Worm (Caenorhabditis elegans) whole organism, early embryonic: ENCODE measurements around the gene inx-18.

Experiments used
- B0310.2 ChIP-seq: sonication (generic microtip); optimal IDR thresholded peaks from 2 replicates; lab custom pipeline; 2016; ENCODE audit warnings: mild to moderate bottlenecking, missing genetic modification characterization, missing compliant biosample characterization
- F13C5.2 ChIP-seq: sonication (generic microtip); optimal IDR thresholded peaks from 2 replicates; lab custom pipeline; 2017; ENCODE audit warnings: mild to moderate bottlenecking, missing genetic modification characterization, inconsistent platforms, missing compliant biosample characterization
- aly-1 ChIP-seq: sonication (generic microtip); optimal IDR thresholded peaks from 2 replicates; lab custom pipeline; 2016; ENCODE audit warnings: missing genetic modification characterization, missing compliant biosample characterization
- ama-1 ChIP-seq: fragments of 150-350 bp; optimal IDR thresholded peaks from 2 replicates; lab custom pipeline; 2014
- ceh-13 ChIP-seq: fragments of 200-800 bp; sonication (Bioruptor generic); optimal IDR thresholded peaks from 2 replicates; lab custom pipeline; 2018; ENCODE audit warnings: mild to moderate bottlenecking, missing genetic modification characterization, missing compliant biosample characterization
- ceh-36 ChIP-seq: sonication (generic microtip); optimal IDR thresholded peaks from 2 replicates; lab custom pipeline; 2016; ENCODE audit warnings: missing genetic modification characterization, inconsistent platforms, missing compliant biosample characterization
- ets-7 ChIP-seq: sonication (generic microtip); optimal IDR thresholded peaks from 2 replicates; lab custom pipeline; 2016; ENCODE audit warnings: missing genotype, missing genetic modification characterization, missing compliant biosample characterization
- flt-1 ChIP-seq: fragments of 200-800 bp; sonication (Bioruptor generic); IDR thresholded peaks from 2 replicates; pipeline ENCODE4 v1.3.6; 2022; ENCODE audit warnings: missing genetic modification characterization, missing compliant biosample characterization
- hmbx-1 ChIP-seq: sonication (generic microtip); optimal IDR thresholded peaks from 2 replicates; lab custom pipeline; 2016; ENCODE audit warnings: mild to moderate bottlenecking, missing genetic modification characterization, missing compliant biosample characterization
- hmg-4 ChIP-seq: fragments of 200-800 bp; sonication (Bioruptor generic); optimal IDR thresholded peaks from 2 replicates; lab custom pipeline; 2018; ENCODE audit warnings: mild to moderate bottlenecking, missing genetic modification characterization, missing compliant biosample characterization
- hnd-1 ChIP-seq: sonication (generic microtip); optimal IDR thresholded peaks from 2 replicates; lab custom pipeline; 2016; ENCODE audit warnings: missing genetic modification characterization, missing compliant biosample characterization
- pes-1 ChIP-seq: fragments of 200-800 bp; sonication (Bioruptor generic); IDR thresholded peaks from 2 replicates; pipeline ENCODE4 v1.3.6; 2022; ENCODE audit warnings: missing genetic modification reagents, missing genetic modification characterization, missing compliant biosample characterization
- scrt-1 ChIP-seq: fragments of 200-800 bp; sonication (Bioruptor generic); IDR thresholded peaks from 2 replicates; pipeline ENCODE4 v1.3.6; 2022; ENCODE audit warnings: missing genetic modification characterization, missing compliant biosample characterization
- sea-1 ChIP-seq: fragments of 200-800 bp; sonication (Bioruptor generic); conservative IDR thresholded peaks from 2 replicates; pipeline ENCODE4 v1.3.6; 2022; ENCODE audit warnings: missing genetic modification characterization, missing compliant biosample characterization
- tbx-11 ChIP-seq: fragments of 200-800 bp; sonication (Bioruptor generic); IDR thresholded peaks from 2 replicates; pipeline ENCODE4 v1.3.6; 2022; ENCODE audit warnings: missing genetic modification characterization, missing compliant biosample characterization
- tbx-37 ChIP-seq: fragments of 200-800 bp; sonication (Bioruptor generic); conservative IDR thresholded peaks from 2 replicates; pipeline ENCODE4 v1.3.6; 2022; ENCODE audit warnings: missing genetic modification reagents, missing genetic modification characterization, missing compliant biosample characterization
- tra-4 ChIP-seq: sonication (generic microtip); optimal IDR thresholded peaks from 2 replicates; lab custom pipeline; 2017; ENCODE audit warnings: missing genetic modification characterization, missing compliant biosample characterization

The inx-18 gene

DNA sequence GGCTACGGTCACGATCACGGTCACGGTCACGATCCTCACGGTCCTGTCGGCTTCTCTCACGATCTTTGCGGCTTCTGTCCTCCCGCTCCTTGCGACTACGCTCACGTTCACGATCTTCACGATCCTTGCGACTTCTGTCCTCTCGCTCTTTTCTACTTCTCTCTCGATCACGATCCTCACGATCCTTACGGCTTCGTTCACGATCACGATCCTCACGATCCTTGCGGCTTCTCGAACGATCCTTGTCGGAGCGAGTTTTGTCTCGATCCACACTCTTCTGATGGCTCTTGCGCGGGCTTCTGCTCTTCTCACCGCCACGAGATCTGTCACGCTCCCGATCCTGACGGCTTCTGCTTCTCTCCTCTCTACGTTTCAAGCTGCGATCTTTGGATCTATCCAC lies 25.6 kb upstream of the inx-18 start:
- TF ChIP-seq hmbx-1 (tag; lab: Kevin White, UChicago) (no peak), ets-7 (tag; lab: Kevin White, UChicago) (no peak), pes-1 (GFP tag; lab: Robert Waterston, UW) (no peak), F13C5.2 (tag; lab: Kevin White, UChicago) (no peak), flt-1 (GFP tag; lab: Robert Waterston, UW) (no peak), hnd-1 (tag; lab: Kevin White, UChicago) (no peak), ceh-36 (no peak), aly-1 (tag; lab: Kevin White, UChicago) (no peak), B0310.2 (tag; lab: Kevin White, UChicago) (no peak), ceh-13 (GFP tag; lab: Kevin White, UChicago) (no peak)

DNA sequence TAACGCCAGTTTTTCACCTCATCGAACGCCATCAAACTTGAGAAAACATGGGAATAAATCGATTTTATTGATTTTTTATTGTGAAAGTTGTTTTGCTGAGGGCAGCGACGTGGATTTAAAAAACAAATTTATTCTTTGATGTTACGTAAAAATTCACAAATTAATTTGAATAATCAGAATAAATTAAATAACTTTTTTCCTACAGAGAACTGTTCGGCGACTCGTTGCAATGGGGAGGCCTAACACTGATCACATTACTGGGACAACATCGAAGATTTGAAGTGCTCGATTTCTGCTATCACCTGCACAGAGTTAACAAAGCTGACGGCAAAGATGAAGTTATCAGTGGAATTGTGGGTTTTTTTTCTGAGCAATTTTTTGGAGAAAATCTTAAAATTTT lies 24.0 kb upstream of the inx-18 start, which contains the start of gene F56A11.6:
TSS of gene F56A11.6 (minus strand) at position 101 of the 400 bp plus-strand sequence.
- no peak for TF ChIP-seq tra-4 (tag; lab: Kevin White, UChicago)

DNA sequence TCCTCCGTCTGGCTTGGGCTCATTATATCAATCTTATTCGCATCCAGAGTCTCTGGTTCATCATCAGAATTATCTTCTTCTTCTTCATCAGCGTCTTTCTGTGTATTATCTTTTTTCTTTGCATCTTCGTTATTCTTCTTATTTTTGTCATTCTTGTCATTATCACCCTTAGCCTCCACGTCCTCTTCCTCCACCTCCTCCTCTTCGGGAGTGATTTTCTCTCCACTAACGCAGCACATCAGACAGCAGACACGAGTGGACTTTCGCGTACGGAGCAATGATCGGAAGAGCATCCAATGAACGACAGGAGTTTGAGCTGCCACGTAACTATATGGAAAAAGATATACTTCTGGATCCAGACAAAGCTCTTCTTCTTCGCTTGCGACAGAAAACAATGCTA lies 22.1 kb upstream of the inx-18 start:
- no peak for TF ChIP-seq scrt-1 (GFP tag; lab: Robert Waterston, UW)
- TF ChIP-seq ceh-36: no peak
- no peak for TF ChIP-seq ets-7 (tag; lab: Kevin White, UChicago)
- no peak for TF ChIP-seq tbx-37 (GFP tag; lab: Robert Waterston, UW)
- TF ChIP-seq sea-1 (GFP tag; lab: Robert Waterston, UW): no peak
- TF ChIP-seq ceh-13 (GFP tag; lab: Kevin White, UChicago): no peak
- no peak for TF ChIP-seq B0310.2 (tag; lab: Kevin White, UChicago)
- TF ChIP-seq hnd-1 (tag; lab: Kevin White, UChicago): no peak
- TF ChIP-seq pes-1 (GFP tag; lab: Robert Waterston, UW): no peak

DNA sequence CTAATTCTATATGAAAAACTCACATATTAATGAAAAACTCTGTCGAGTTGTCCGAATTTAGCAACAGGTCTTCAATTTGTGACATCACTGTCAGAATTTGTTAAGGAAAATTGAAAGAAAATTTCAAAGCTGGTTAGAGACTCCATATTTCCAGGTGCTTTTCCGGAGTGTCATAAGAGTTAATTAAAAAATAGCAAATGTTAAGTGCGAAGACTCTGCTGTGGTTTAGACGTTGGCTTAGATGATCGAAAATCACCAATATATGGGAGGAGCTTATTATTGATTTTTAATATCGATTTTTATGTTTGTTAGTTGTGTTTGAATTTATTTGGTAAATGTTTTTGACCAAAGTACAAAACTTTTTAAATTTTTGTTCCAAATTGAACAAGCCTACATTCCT lies 18.4 kb upstream of the inx-18 start, which contains the start of gene C18H7.12:
TSS of gene C18H7.12 (minus strand) at position 101 of the 400 bp plus-strand sequence.
- TF ChIP-seq tbx-37 (GFP tag; lab: Robert Waterston, UW) (no peak), hmg-4 (no peak), scrt-1 (GFP tag; lab: Robert Waterston, UW) (no peak), F13C5.2 (tag; lab: Kevin White, UChicago) (no peak), hnd-1 (tag; lab: Kevin White, UChicago) (no peak), sea-1 (GFP tag; lab: Robert Waterston, UW) (no peak), B0310.2 (tag; lab: Kevin White, UChicago) (no peak), ets-7 (tag; lab: Kevin White, UChicago) (no peak), ceh-36 (no peak), tbx-11 (GFP tag; lab: Robert Waterston, UW) (no peak), aly-1 (tag; lab: Kevin White, UChicago) (no peak), pes-1 (GFP tag; lab: Robert Waterston, UW) (no peak), ama-1 (lab: Kevin White, UChicago) (no peak), hmbx-1 (tag; lab: Kevin White, UChicago) (no peak), tra-4 (tag; lab: Kevin White, UChicago) (no peak), flt-1 (GFP tag; lab: Robert Waterston, UW) (no peak), ceh-13 (GFP tag; lab: Kevin White, UChicago) (no peak)

DNA sequence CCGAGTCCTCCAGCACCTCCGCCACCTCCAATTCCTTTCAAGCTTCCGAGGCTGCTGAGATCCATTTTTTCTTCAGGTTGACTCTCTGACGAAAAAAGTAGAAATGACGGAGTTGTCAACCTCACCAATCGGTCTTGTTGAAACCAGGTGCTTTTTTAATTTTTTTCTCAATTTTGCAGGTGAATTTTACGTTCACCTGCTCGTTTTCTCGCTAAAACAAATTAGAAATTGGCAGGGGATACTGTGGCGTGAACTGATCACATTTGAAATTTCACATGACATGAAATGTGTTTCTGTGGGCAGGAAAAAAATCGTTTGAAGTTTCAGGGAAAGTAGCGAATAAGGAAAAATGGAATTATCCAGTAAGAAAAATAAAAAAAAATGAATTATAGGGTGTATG lies 13.8 kb upstream of the inx-18 start, which contains the start of gene C18H7.6:
TSS of gene C18H7.6 (minus strand) at position 104 of the 400 bp plus-strand sequence.
- no peak for TF ChIP-seq B0310.2 (tag; lab: Kevin White, UChicago)
- no peak for TF ChIP-seq ceh-36
- TF ChIP-seq flt-1 (GFP tag; lab: Robert Waterston, UW): no peak
- no peak for TF ChIP-seq ceh-13 (GFP tag; lab: Kevin White, UChicago)
- TF ChIP-seq F13C5.2 (tag; lab: Kevin White, UChicago): no peak
- TF ChIP-seq hmbx-1 (tag; lab: Kevin White, UChicago): no peak
- TF ChIP-seq tbx-37 (GFP tag; lab: Robert Waterston, UW): no peak
- no peak for TF ChIP-seq tbx-11 (GFP tag; lab: Robert Waterston, UW)
- no peak for TF ChIP-seq ama-1 (lab: Kevin White, UChicago)

DNA sequence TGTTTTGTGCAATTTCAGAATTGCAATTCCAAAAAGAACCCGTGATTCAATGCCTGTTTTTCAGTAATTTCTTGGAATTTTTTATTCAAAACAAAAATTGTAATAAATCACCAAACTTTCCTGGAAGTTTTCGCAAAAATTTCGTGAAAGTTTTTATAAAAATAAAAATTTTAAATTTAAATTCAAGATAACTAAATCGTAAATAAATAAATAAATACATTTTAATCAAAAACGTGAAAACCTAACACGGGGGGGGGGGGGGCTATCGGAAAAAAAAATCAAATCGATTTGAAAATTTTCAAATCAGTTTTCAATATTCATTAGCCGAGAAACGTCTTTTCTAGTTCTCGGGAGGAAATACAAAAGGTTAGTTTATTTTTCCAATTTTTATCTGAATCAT lies 13.1 kb upstream of the inx-18 start, which contains the start of gene C18H7.4:
TSS of gene C18H7.4 (plus strand) at position 301 of the 400 bp plus-strand sequence.
- no peak for TF ChIP-seq ets-7 (tag; lab: Kevin White, UChicago)
- TF ChIP-seq tbx-37 (GFP tag; lab: Robert Waterston, UW): no peak
- no peak for TF ChIP-seq ama-1 (lab: Kevin White, UChicago)
- TF ChIP-seq flt-1 (GFP tag; lab: Robert Waterston, UW): no peak
- TF ChIP-seq ceh-36: no peak

DNA sequence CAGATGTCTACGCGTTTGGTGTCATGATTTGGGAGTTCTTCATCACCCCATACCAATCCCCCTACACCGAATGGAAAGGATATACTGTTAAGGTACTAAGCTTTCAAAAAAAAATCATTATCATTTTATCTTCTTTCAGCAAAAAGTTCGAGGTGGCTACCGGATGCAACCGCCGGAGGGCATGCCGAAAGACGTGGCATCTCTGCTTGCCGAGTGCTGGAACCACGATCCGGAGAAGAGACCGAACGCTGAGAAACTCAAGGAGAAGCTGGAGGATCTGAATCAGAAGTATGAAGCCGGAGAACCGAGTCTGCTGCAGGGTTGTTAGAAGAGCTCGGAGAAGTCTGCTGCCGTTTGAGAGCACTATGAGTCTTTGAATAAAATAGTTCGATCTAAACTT lies 11.3 kb upstream of the inx-18 start:
- no peak for TF ChIP-seq scrt-1 (GFP tag; lab: Robert Waterston, UW)
- no peak for TF ChIP-seq ceh-36
- no peak for TF ChIP-seq tbx-11 (GFP tag; lab: Robert Waterston, UW)
- no peak for TF ChIP-seq sea-1 (GFP tag; lab: Robert Waterston, UW)
- no peak for TF ChIP-seq aly-1 (tag; lab: Kevin White, UChicago)
- TF ChIP-seq B0310.2 (tag; lab: Kevin White, UChicago): no peak
- no peak for TF ChIP-seq hnd-1 (tag; lab: Kevin White, UChicago)
- no peak for TF ChIP-seq hmbx-1 (tag; lab: Kevin White, UChicago)
- no peak for TF ChIP-seq F13C5.2 (tag; lab: Kevin White, UChicago)
- TF ChIP-seq ets-7 (tag; lab: Kevin White, UChicago): no peak
